Worm (Caenorhabditis elegans): ENCODE measurements around the gene F46E10.3.

- TF ChIP-seq tab-1 (GFP tag; IDR thresholded peaks at IDR 0.05) (no peak), flt-1 (GFP tag; IDR thresholded peaks at IDR 0.05) (no peak)
Observed at ce11 chrV:6476026-6476425, 42.1 kb upstream of the F46E10.3 start.
